Worm (Caenorhabditis elegans) whole organism, mixed stage, embryonic: Measurements from ENCODE around the gene unc-132.
A peak's percentile ranks its signal among the peaks of the same experiment; 100 is the strongest.

Experiments used
- bed-3 ChIP-seq: fragments of 200-800 bp; sonication (Bioruptor generic); optimal IDR thresholded peaks from 3 replicates; lab custom pipeline; 2018; ENCODE audit warnings: mild to moderate bottlenecking, missing genetic modification characterization, moderate library complexity, missing compliant biosample characterization
- blmp-1 ChIP-seq: fragments of 150-350 bp; optimal IDR thresholded peaks from 2 replicates; lab custom pipeline; 2014; ENCODE audit warnings: missing biosample characterization, missing genetic modification characterization
- ceh-39 ChIP-seq: fragments of 150-350 bp; optimal IDR thresholded peaks from 2 replicates; lab custom pipeline; 2014; ENCODE audit warnings: missing biosample characterization, missing genetic modification characterization
- ceh-43 ChIP-seq: fragments of 200-800 bp; sonication (Bioruptor generic); optimal IDR thresholded peaks from 2 replicates; lab custom pipeline; 2018; ENCODE audit warnings: mild to moderate bottlenecking, missing genetic modification characterization, moderate library complexity, missing compliant biosample characterization
- ceh-83 ChIP-seq: fragments of 200-800 bp; sonication (Bioruptor generic); optimal IDR thresholded peaks from 2 replicates; lab custom pipeline; 2018; ENCODE audit warnings: mild to moderate bottlenecking, missing genetic modification characterization, missing compliant biosample characterization
- ces-1 ChIP-seq: fragments of 150-350 bp; optimal IDR thresholded peaks from 2 replicates; lab custom pipeline; 2014; ENCODE audit warnings: missing biosample characterization, missing genetic modification reagents, missing genetic modification characterization
- cnd-1 ChIP-seq: fragments of 200-800 bp; sonication (Bioruptor generic); optimal IDR thresholded peaks from 2 replicates; lab custom pipeline; 2018; ENCODE audit warnings: mild to moderate bottlenecking, missing genetic modification characterization, missing compliant biosample characterization
- drap-1 ChIP-seq: fragments of 200-800 bp; sonication (Bioruptor generic); optimal IDR thresholded peaks from 3 replicates; lab custom pipeline; 2018; ENCODE audit warnings: mild to moderate bottlenecking, missing genetic modification characterization, missing compliant biosample characterization
- elt-1 ChIP-seq: sonication (generic microtip); optimal IDR thresholded peaks from 2 replicates; lab custom pipeline; 2017; ENCODE audit warnings: missing genetic modification characterization, mild to moderate bottlenecking, missing compliant biosample characterization, antibody characterized with exemption, moderate library complexity, borderline replicate concordance; ENCODE audit not compliant: insufficient read depth
- elt-3 ChIP-seq: fragments of 150-350 bp; optimal IDR thresholded peaks from 2 replicates; lab custom pipeline; 2014; ENCODE audit warnings: missing biosample characterization, missing genetic modification characterization
- ham-2 ChIP-seq: fragments of 200-800 bp; sonication (Bioruptor generic); optimal IDR thresholded peaks from 2 replicates; lab custom pipeline; 2018; ENCODE audit warnings: mild to moderate bottlenecking, missing genetic modification characterization, missing compliant biosample characterization
- hlh-1 ChIP-seq: fragments of 150-350 bp; optimal IDR thresholded peaks from 2 replicates; lab custom pipeline; 2014; ENCODE audit warnings: missing biosample characterization, missing genetic modification reagents, missing genetic modification characterization
- lin-13 ChIP-seq: fragments of 150-350 bp; optimal IDR thresholded peaks from 2 replicates; lab custom pipeline; 2014; ENCODE audit warnings: missing biosample characterization, missing genetic modification characterization
- lin-32 ChIP-seq: fragments of 200-800 bp; sonication (Bioruptor generic); optimal IDR thresholded peaks from 2 replicates; lab custom pipeline; 2018; ENCODE audit warnings: mild to moderate bottlenecking, missing genetic modification characterization, missing compliant biosample characterization
- lsy-2 ChIP-seq: fragments of 150-350 bp; optimal IDR thresholded peaks from 2 replicates; lab custom pipeline; 2014; ENCODE audit warnings: missing biosample characterization, missing genetic modification characterization
- mab-5 ChIP-seq: fragments of 150-350 bp; optimal IDR thresholded peaks from 2 replicates; lab custom pipeline; 2014; ENCODE audit warnings: missing biosample characterization, missing genetic modification characterization
- mep-1 ChIP-seq: fragments of 150-350 bp; optimal IDR thresholded peaks from 2 replicates; lab custom pipeline; 2017; ENCODE audit warnings: missing biosample characterization, missing genetic modification reagents, missing genetic modification characterization, inconsistent platforms
- mls-2 ChIP-seq: sonication (generic microtip); optimal IDR thresholded peaks from 2 replicates; lab custom pipeline; 2016; ENCODE audit warnings: mild to moderate bottlenecking, missing genetic modification characterization, moderate library complexity, missing compliant biosample characterization
- nhr-12 ChIP-seq: fragments of 150-350 bp; optimal IDR thresholded peaks from 2 replicates; lab custom pipeline; 2014; ENCODE audit warnings: missing biosample characterization, missing genetic modification characterization
- nhr-2 ChIP-seq: fragments of 150-350 bp; optimal IDR thresholded peaks from 2 replicates; lab custom pipeline; 2014; ENCODE audit warnings: missing biosample characterization, missing genetic modification characterization
- nhr-237 ChIP-seq: fragments of 150-350 bp; optimal IDR thresholded peaks from 2 replicates; lab custom pipeline; 2014; ENCODE audit warnings: missing biosample characterization, missing genetic modification characterization
- nhr-28 ChIP-seq: fragments of 150-350 bp; optimal IDR thresholded peaks from 2 replicates; lab custom pipeline; 2014; ENCODE audit warnings: missing biosample characterization, missing genetic modification characterization
- pha-4 ChIP-seq: fragments of 150-350 bp; optimal IDR thresholded peaks from 2 replicates; lab custom pipeline; 2018; ENCODE audit warnings: missing biosample characterization, missing genetic modification reagents, missing genetic modification characterization
- sem-2 ChIP-seq: fragments of 200-800 bp; sonication (Bioruptor generic); optimal IDR thresholded peaks from 2 replicates; lab custom pipeline; 2018; ENCODE audit warnings: mild to moderate bottlenecking, missing genetic modification characterization, missing compliant biosample characterization
- snpc-4 ChIP-seq: fragments of 150-350 bp; optimal IDR thresholded peaks from 2 replicates; lab custom pipeline; 2014; ENCODE audit warnings: missing biosample characterization, missing genetic modification characterization
- sptf-1 ChIP-seq: sonication (generic microtip); optimal IDR thresholded peaks from 2 replicates; lab custom pipeline; 2017; ENCODE audit warnings: mild to moderate bottlenecking, missing genetic modification characterization, moderate library complexity, missing compliant biosample characterization
- tbx-8 ChIP-seq: fragments of 200-800 bp; sonication (Bioruptor generic); optimal IDR thresholded peaks from 2 replicates; lab custom pipeline; 2018; ENCODE audit warnings: mild to moderate bottlenecking, missing genetic modification characterization, moderate library complexity, missing compliant biosample characterization
- unc-120 ChIP-seq: sonication (generic microtip); optimal IDR thresholded peaks from 2 replicates; lab custom pipeline; 2017; ENCODE audit warnings: missing genetic modification characterization, missing compliant biosample characterization; ENCODE audit not compliant: poor library complexity, severe bottlenecking
- unc-39 ChIP-seq: fragments of 150-350 bp; optimal IDR thresholded peaks from 2 replicates; lab custom pipeline; 2014; ENCODE audit warnings: missing biosample characterization, missing genetic modification characterization
- unc-62 ChIP-seq: fragments of 150-350 bp; optimal IDR thresholded peaks from 2 replicates; lab custom pipeline; 2014; ENCODE audit warnings: missing biosample characterization, missing genetic modification reagents, missing genetic modification characterization
- zip-8 ChIP-seq: fragments of 150-350 bp; optimal IDR thresholded peaks from 2 replicates; lab custom pipeline; 2014; ENCODE audit warnings: missing biosample characterization, missing genetic modification characterization

unc-132 gene

ce11 chrV:3686899-3687298 lies at the start of gene unc-132:
Gene unc-132 (plus strand): TSS chrV:3687106.
- no peak for TF ChIP-seq drap-1 (GFP tag; lab: Kevin White, UChicago)

DNA sequence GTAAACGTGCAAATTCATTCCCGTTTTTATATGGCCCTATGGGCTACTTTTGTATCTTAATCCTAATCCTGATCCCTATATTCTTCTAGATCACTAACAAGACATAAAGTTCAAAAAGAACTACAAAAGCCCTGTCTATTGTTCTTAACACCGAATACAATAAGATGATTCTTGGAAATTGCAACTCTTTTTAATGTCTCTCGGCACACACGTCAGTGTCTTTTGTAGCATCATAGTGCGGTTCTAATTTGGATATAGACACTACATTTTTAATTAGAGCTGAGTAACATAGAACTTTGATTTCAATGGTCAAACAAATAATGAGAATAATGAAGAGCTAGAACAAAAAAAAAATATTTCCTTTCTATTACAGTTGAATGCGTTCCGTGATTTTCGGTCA lies 47.0 kb upstream of the unc-132 start:
- no peak for TF ChIP-seq tbx-8 (GFP tag; lab: Kevin White, UChicago)
- no peak for TF ChIP-seq lin-32
- TF ChIP-seq ces-1 (GFP tag; lab: Kevin White, UChicago) = no peak
- TF ChIP-seq sptf-1 (tag; lab: Kevin White, UChicago) = no peak
- TF ChIP-seq cnd-1 (tag; lab: Kevin White, UChicago) = no peak
- TF ChIP-seq sem-2 = no peak
- no peak for TF ChIP-seq lsy-2 (tag; lab: Kevin White, UChicago)
- TF ChIP-seq unc-62 = no peak
- no peak for TF ChIP-seq snpc-4 (tag; lab: Kevin White, UChicago)
- TF ChIP-seq bed-3 (GFP tag; lab: Kevin White, UChicago) = no peak
- TF ChIP-seq elt-1 = no peak

DNA sequence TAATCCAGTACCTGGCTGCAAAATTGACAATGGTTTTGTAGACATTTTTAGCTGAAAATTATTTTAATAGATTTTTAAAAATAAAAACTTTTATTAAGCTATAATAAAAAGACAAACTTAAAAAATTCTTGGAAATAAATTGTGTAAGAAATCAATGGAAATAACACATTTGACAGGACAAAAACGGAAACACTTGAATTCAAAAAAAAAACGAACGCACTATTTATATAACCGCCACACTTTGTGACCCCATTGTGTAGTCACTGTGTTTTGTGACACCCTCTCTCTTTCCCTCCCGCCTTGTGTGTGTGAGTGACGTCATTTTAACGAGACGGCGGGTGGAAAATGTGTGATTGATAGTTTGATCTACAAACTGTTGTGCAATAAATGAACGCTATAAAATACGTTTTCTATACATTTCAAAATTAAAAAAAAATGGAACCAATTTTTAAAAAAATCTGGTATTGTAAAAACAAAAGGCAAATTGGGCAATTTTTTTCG lies 42.7 kb upstream of the unc-132 start, which contains the start of gene F59B1.8:
F59B1.8 (minus strand) TSS at position 51 of the 501 bp plus-strand sequence.
- TF ChIP-seq zip-8 (tag; lab: Kevin White, UChicago) (peak; percentile 54), unc-62 (peak; percentile 2), ceh-39 (tag; lab: Kevin White, UChicago) (no peak), elt-3 (tag; lab: Kevin White, UChicago) (no peak), ceh-83 (GFP tag; lab: Kevin White, UChicago) (no peak), nhr-2 (peak; percentile 45)

- TF ChIP-seq nhr-237 (no peak), mep-1 (tag; lab: Kevin White, UChicago) (no peak), unc-120 (tag; lab: Kevin White, UChicago) (no peak), nhr-12 (no peak), drap-1 (GFP tag; lab: Kevin White, UChicago) (no peak), mab-5 (tag; lab: Kevin White, UChicago) (no peak), cnd-1 (tag; lab: Kevin White, UChicago) (no peak)
These were observed 39.0 kb upstream of the unc-132 start, which contains the start of gene F59B1.10 for ce11 chrV:3647862-3648261. Gene F59B1.10 (minus strand): TSS chrV:3647962.

- TF ChIP-seq mls-2 (tag; lab: Kevin White, UChicago) (no peak), lsy-2 (tag; lab: Kevin White, UChicago) (no peak)
These were observed 37.4 kb upstream of the unc-132 start, which contains the start of gene str-114 for ce11 chrV:3649473-3649872. Gene str-114 (plus strand): TSS chrV:3649773.

DNA sequence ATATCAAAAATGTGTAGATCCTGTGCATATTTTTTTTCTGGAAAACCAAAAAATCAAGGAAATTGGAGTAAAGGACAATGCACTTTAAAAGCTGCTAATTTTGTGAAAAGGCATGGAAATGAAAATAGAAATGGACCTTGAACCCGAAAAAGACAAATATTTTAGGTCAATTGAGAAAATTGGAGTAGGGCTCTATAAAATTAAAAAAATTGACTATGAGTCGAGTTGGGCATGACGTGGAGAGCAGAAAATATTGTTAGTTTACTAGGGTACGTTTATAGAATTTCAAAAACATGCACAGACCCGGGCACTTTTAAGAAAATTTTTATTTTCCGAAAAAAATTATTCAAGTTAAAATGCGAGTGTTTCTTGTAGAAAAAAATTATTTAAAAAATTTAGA lies 27.4 kb upstream of the unc-132 start, which contains the start of gene acr-23:
acr-23 (minus strand) TSS at position 101 of the 400 bp plus-strand sequence.
- no peak for TF ChIP-seq elt-3 (tag; lab: Kevin White, UChicago)
- TF ChIP-seq sem-2 = no peak
- no peak for TF ChIP-seq elt-1
- no peak for TF ChIP-seq snpc-4 (tag; lab: Kevin White, UChicago)
- no peak for TF ChIP-seq pha-4 (tag; lab: Kevin White, UChicago)
- no peak for TF ChIP-seq tbx-8 (GFP tag; lab: Kevin White, UChicago)
- TF ChIP-seq mep-1 (tag; lab: Kevin White, UChicago) = no peak

DNA sequence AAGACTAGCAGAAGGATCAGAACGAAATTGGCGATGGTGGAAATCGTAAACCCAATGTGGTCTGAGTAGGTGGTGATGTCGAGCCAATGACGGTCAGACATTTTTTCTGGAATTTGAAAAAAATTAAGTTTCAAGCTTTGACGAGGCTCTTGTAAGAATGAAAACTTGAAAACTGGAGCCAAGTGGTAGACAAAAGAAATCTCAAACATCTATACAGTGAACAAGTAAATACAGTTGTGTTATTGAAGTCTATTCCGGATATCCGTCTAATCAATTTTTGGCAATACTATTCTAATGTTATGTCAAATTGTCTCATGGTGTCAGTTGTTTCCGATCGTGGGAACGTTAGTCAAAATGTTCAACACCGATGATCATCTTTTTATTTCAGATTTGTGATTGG lies 20.0 kb upstream of the unc-132 start, which contains the start of gene str-113:
str-113 (minus strand) TSS at position 101 of the 400 bp plus-strand sequence.
- no peak for TF ChIP-seq ham-2 (GFP tag; lab: Kevin White, UChicago)
- TF ChIP-seq blmp-1 = no peak
- no peak for TF ChIP-seq hlh-1 (tag; lab: Kevin White, UChicago)
- no peak for TF ChIP-seq nhr-237
- no peak for TF ChIP-seq drap-1 (GFP tag; lab: Kevin White, UChicago)
- TF ChIP-seq tbx-8 (GFP tag; lab: Kevin White, UChicago) = no peak
- TF ChIP-seq zip-8 (tag; lab: Kevin White, UChicago) = no peak
- no peak for TF ChIP-seq snpc-4 (tag; lab: Kevin White, UChicago)
- TF ChIP-seq unc-62 = no peak
- no peak for TF ChIP-seq bed-3 (GFP tag; lab: Kevin White, UChicago)
- TF ChIP-seq mls-2 (tag; lab: Kevin White, UChicago) = no peak
- no peak for TF ChIP-seq ceh-43 (GFP tag; lab: Kevin White, UChicago)
- no peak for TF ChIP-seq lin-32
- TF ChIP-seq unc-39 (tag; lab: Kevin White, UChicago) = no peak
- TF ChIP-seq lsy-2 (tag; lab: Kevin White, UChicago) = no peak
- no peak for TF ChIP-seq nhr-28
- no peak for TF ChIP-seq lin-13 (tag; lab: Kevin White, UChicago)
- TF ChIP-seq elt-1 = no peak
- no peak for TF ChIP-seq ces-1 (GFP tag; lab: Kevin White, UChicago)
